Worm (Caenorhabditis elegans) whole organism, L3 larva: ENCODE data around the gene cnc-4.
A peak's percentile ranks its signal among the peaks of the same experiment; 100 is the strongest.

ENCODE experiments used
- ceh-28 ChIP-seq: fragments of 150-350 bp; optimal IDR thresholded peaks from 2 replicates; lab custom pipeline; 2014; ENCODE audit warnings: missing biosample characterization, missing genetic modification reagents, missing genetic modification characterization
- mdl-1 ChIP-seq: fragments of 150-350 bp; optimal IDR thresholded peaks from 2 replicates; lab custom pipeline; 2014; ENCODE audit warnings: missing biosample characterization, missing genetic modification characterization

The cnc-4 gene

ce11 chrV:1495752-1496151 is 48.8 kb downstream of the cnc-4 start:
- TF ChIP-seq mdl-1 (tag; lab: Kevin White, UChicago) (no peak), ceh-28 (tag; lab: Kevin White, UChicago) (peak; percentile 89)
- TF ChIP-seq, all 47 proteins: peak for 1
